Worm (Caenorhabditis elegans): ENCODE measurements around the gene F14F9.3.

ce11 chrV:5097035-5097434 lies 41.0 kb upstream of the F14F9.3 start, which contains the start of gene C04F5.2:
- TF ChIP-seq ztf-29 (GFP tag; IDR thresholded peaks at IDR 0.05) (no peak), flt-1 (GFP tag; IDR thresholded peaks at IDR 0.05) (no peak)
